Worm (Caenorhabditis elegans) whole organism, L2 larva: ENCODE measurements around the gene nog-1.
A peak's percentile ranks its signal among the peaks of the same experiment; 100 is the strongest.

Source experiments
- C34F6.9 ChIP-seq: fragments of 150-350 bp; optimal IDR thresholded peaks from 2 replicates; lab custom pipeline; 2014; ENCODE audit warnings: missing biosample characterization, missing genetic modification characterization
- F13H6.1 ChIP-seq: sonication (generic microtip); optimal IDR thresholded peaks from 2 replicates; lab custom pipeline; 2016; ENCODE audit warnings: missing genetic modification characterization, missing compliant biosample characterization
- R02D3.7 ChIP-seq: fragments of 150-350 bp; optimal IDR thresholded peaks from 2 replicates; lab custom pipeline; 2014; ENCODE audit warnings: missing biosample characterization, missing genetic modification characterization
- Y55F3AM.14 ChIP-seq: fragments of 200-800 bp; sonication (Bioruptor generic); optimal IDR thresholded peaks from 2 replicates; lab custom pipeline; 2018; ENCODE audit warnings: mild to moderate bottlenecking, missing genetic modification characterization, missing compliant biosample characterization
- ZK546.5 ChIP-seq: sonication (generic microtip); optimal IDR thresholded peaks from 2 replicates; lab custom pipeline; 2017; ENCODE audit warnings: missing biosample characterization, missing genetic modification characterization
- alr-1 ChIP-seq: fragments of 150-350 bp; optimal IDR thresholded peaks from 2 replicates; lab custom pipeline; 2014; ENCODE audit warnings: missing biosample characterization, missing genetic modification characterization
- aly-2 ChIP-seq: fragments of 150-350 bp; optimal IDR thresholded peaks from 2 replicates; lab custom pipeline; 2014; ENCODE audit warnings: missing biosample characterization, missing genetic modification characterization
- ama-1 ChIP-seq: fragments of 150-350 bp; optimal IDR thresholded peaks from 2 replicates; lab custom pipeline; 2018; ENCODE audit warnings: inconsistent platforms
- blmp-1 ChIP-seq: sonication (generic microtip); optimal IDR thresholded peaks from 2 replicates; lab custom pipeline; 2017; ENCODE audit warnings: missing genetic modification characterization, mild to moderate bottlenecking, missing compliant biosample characterization, antibody characterized with exemption, moderate library complexity; ENCODE audit not compliant: insufficient read depth
- ceh-16 ChIP-seq: fragments of 150-350 bp; optimal IDR thresholded peaks from 2 replicates; lab custom pipeline; 2014; ENCODE audit warnings: missing biosample characterization, missing genetic modification characterization
- ceh-82 ChIP-seq: fragments of 150-350 bp; optimal IDR thresholded peaks from 2 replicates; lab custom pipeline; 2014; ENCODE audit warnings: missing biosample characterization, missing genetic modification characterization
- crh-2 ChIP-seq: sonication (generic microtip); optimal IDR thresholded peaks from 2 replicates; lab custom pipeline; 2017; ENCODE audit warnings: missing biosample characterization, missing genetic modification characterization
- egl-27 ChIP-seq: sonication (generic microtip); optimal IDR thresholded peaks from 3 replicates; lab custom pipeline; 2017; ENCODE audit warnings: missing biosample characterization, missing genetic modification reagents, missing genetic modification characterization
- elt-1 ChIP-seq: fragments of 150-350 bp; optimal IDR thresholded peaks from 2 replicates; lab custom pipeline; 2014; ENCODE audit warnings: missing biosample characterization, missing genetic modification characterization
- fos-1 ChIP-seq: fragments of 150-350 bp; optimal IDR thresholded peaks from 2 replicates; lab custom pipeline; 2014; ENCODE audit warnings: missing biosample characterization, missing genetic modification characterization
- gmeb-1 ChIP-seq: fragments of 150-350 bp; optimal IDR thresholded peaks from 2 replicates; lab custom pipeline; 2014; ENCODE audit warnings: missing biosample characterization, missing genetic modification characterization
- lin-11 ChIP-seq: fragments of 150-350 bp; sonication (generic microtip); optimal IDR thresholded peaks from 2 replicates; lab custom pipeline; 2014; ENCODE audit warnings: missing biosample characterization, missing genetic modification characterization, inconsistent platforms, mixed read lengths
- lin-13 ChIP-seq: fragments of 150-350 bp; optimal IDR thresholded peaks from 2 replicates; lab custom pipeline; 2014; ENCODE audit warnings: missing biosample characterization, missing genetic modification reagents, missing genetic modification characterization
- lsy-2 ChIP-seq, 2 experiments: fragments of 150-350 bp in 1 of 2; sonication (generic microtip) in 1 of 2; optimal IDR thresholded peaks; 2 replicates each; lab custom pipeline; 2014 to 2017; ENCODE audit warnings: missing biosample characterization in 2 of 2, missing genetic modification characterization in 2 of 2
- mab-5 ChIP-seq: fragments of 150-350 bp; optimal IDR thresholded peaks from 2 replicates; lab custom pipeline; 2014; ENCODE audit warnings: missing biosample characterization, missing genetic modification characterization
- mbf-1 ChIP-seq: sonication (generic microtip); optimal IDR thresholded peaks from 2 replicates; lab custom pipeline; 2017; ENCODE audit warnings: missing biosample characterization, missing genetic modification characterization
- nhr-10 ChIP-seq: sonication (generic microtip); optimal IDR thresholded peaks from 2 replicates; lab custom pipeline; 2017; ENCODE audit warnings: missing biosample characterization, missing genetic modification characterization
- nhr-11 ChIP-seq: fragments of 150-350 bp; optimal IDR thresholded peaks from 2 replicates; lab custom pipeline; 2014; ENCODE audit warnings: missing biosample characterization, missing genetic modification characterization
- nhr-12 ChIP-seq: fragments of 150-350 bp; optimal IDR thresholded peaks from 2 replicates; lab custom pipeline; 2014; ENCODE audit warnings: missing biosample characterization, missing genetic modification characterization
- nhr-129 ChIP-seq: fragments of 150-350 bp; optimal IDR thresholded peaks from 2 replicates; lab custom pipeline; 2014; ENCODE audit warnings: missing biosample characterization, missing genetic modification characterization
- nhr-21 ChIP-seq: fragments of 150-350 bp; optimal IDR thresholded peaks from 2 replicates; lab custom pipeline; 2014; ENCODE audit warnings: missing biosample characterization, missing genetic modification characterization
- nhr-23 ChIP-seq: fragments of 150-350 bp; optimal IDR thresholded peaks from 2 replicates; lab custom pipeline; 2014; ENCODE audit warnings: missing biosample characterization, missing genetic modification reagents, missing genetic modification characterization
- nhr-237 ChIP-seq: fragments of 150-350 bp; optimal IDR thresholded peaks from 2 replicates; lab custom pipeline; 2014; ENCODE audit warnings: missing biosample characterization, missing genetic modification characterization
- nhr-25 ChIP-seq: fragments of 150-350 bp; sonication (generic microtip); optimal IDR thresholded peaks from 3 replicates; lab custom pipeline; 2014; ENCODE audit warnings: missing biosample characterization, missing genetic modification characterization
- nhr-6 ChIP-seq: fragments of 150-350 bp; optimal IDR thresholded peaks from 2 replicates; lab custom pipeline; 2014; ENCODE audit warnings: missing biosample characterization, missing genetic modification characterization
- nhr-77 ChIP-seq: fragments of 150-350 bp; optimal IDR thresholded peaks from 2 replicates; lab custom pipeline; 2014; ENCODE audit warnings: missing biosample characterization, missing genetic modification characterization
- peb-1 ChIP-seq: fragments of 150-350 bp; optimal IDR thresholded peaks from 2 replicates; lab custom pipeline; 2014; ENCODE audit warnings: missing biosample characterization, missing genetic modification characterization
- sem-4 ChIP-seq: fragments of 150-350 bp; optimal IDR thresholded peaks from 2 replicates; lab custom pipeline; 2014; ENCODE audit warnings: missing biosample characterization, missing genetic modification reagents, missing genetic modification characterization
- skn-1 ChIP-seq: sonication (generic microtip); optimal IDR thresholded peaks from 2 replicates; lab custom pipeline; 2017; ENCODE audit warnings: missing biosample characterization, missing genetic modification characterization
- sma-3 ChIP-seq: sonication (generic microtip); optimal IDR thresholded peaks from 2 replicates; lab custom pipeline; 2016; ENCODE audit warnings: missing genetic modification reagents, missing genetic modification characterization, missing compliant biosample characterization
- sma-9 ChIP-seq, 2 experiments: fragments of 150-350 bp in 1 of 2; sonication (generic microtip) in 1 of 2; optimal IDR thresholded peaks; 2 replicates each; lab custom pipeline; 2014 to 2016; ENCODE audit warnings: missing genetic modification characterization in 2 of 2, mild to moderate bottlenecking in 1 of 2, missing biosample characterization in 1 of 2, missing compliant biosample characterization in 1 of 2, missing genetic modification reagents in 1 of 2, moderate library complexity in 1 of 2
- snpc-4 ChIP-seq: fragments of 150-350 bp; optimal IDR thresholded peaks from 2 replicates; lab custom pipeline; 2014; ENCODE audit warnings: missing biosample characterization, missing genetic modification characterization
- unc-39 ChIP-seq: fragments of 150-350 bp; optimal IDR thresholded peaks from 2 replicates; lab custom pipeline; 2014; ENCODE audit warnings: missing biosample characterization, missing genetic modification characterization
- unc-55 ChIP-seq: fragments of 150-350 bp; sonication (generic microtip); optimal IDR thresholded peaks from 3 replicates; lab custom pipeline; 2014; ENCODE audit warnings: missing biosample characterization, missing genetic modification reagents, missing genetic modification characterization
- zag-1 ChIP-seq: fragments of 150-350 bp; optimal IDR thresholded peaks from 2 replicates; lab custom pipeline; 2014; ENCODE audit warnings: missing biosample characterization, missing genetic modification characterization
- ztf-1 ChIP-seq: fragments of 200-800 bp; sonication (Bioruptor generic); conservative IDR thresholded peaks from 2 replicates; pipeline ENCODE4 v1.3.6; 2022; ENCODE audit warnings: missing genetic modification characterization, missing compliant biosample characterization

Gene nog-1

DNA sequence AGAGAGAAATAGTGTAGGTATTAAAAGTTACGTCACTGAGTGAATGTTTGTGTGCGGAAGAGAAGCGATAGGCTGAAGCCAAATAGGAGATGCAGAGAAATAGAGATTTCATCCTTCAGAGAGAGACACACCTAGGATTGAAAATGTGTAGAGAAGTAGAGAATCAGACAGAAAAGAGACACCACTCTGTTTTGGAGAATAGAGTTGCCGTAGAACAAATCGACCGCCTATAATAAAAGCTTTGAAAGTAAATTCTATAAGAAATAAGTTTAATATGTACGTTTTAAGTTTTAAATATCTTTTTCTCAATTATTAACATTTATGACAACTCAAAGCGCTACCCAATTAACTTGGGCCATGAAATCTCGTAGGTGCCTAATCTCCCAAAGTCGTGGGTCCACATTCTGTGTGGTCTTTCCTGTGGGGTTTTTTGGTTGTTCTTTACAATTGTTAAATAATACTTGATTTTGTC lies 16.8 kb downstream of the nog-1 start, which contains the start of gene T07A9.12:
TSS of gene T07A9.12 (plus strand) at position 448 of the 472 bp plus-strand sequence.
- TF ChIP-seq sma-9 (GFP tag; optimal IDR thresholded peaks at IDR 0.05; lab: Kevin White, UChicago) = peak; percentile 81
- TF ChIP-seq sma-9 (tag; optimal IDR thresholded peaks at IDR 0.05; lab: Kevin White, UChicago) = no peak
- peak; percentile 51 to 86 for TF ChIP-seq lsy-2 (tag; optimal IDR thresholded peaks at IDR 0.05; lab: Kevin White, UChicago)
- no peak for TF ChIP-seq mab-5 (tag; lab: Kevin White, UChicago)
- TF ChIP-seq nhr-21 = peak; percentile 64
- TF ChIP-seq nhr-25 = peak; percentile 79
- TF ChIP-seq nhr-10 = no peak
- peak; percentile 79 for TF ChIP-seq lin-13 (GFP tag; lab: Kevin White, UChicago)
- peak; percentile 77 for TF ChIP-seq unc-55 (GFP tag; lab: Kevin White, UChicago)
- peak; percentile 9 for TF ChIP-seq egl-27
- TF ChIP-seq C34F6.9 (tag; lab: Kevin White, UChicago) = peak; percentile 81
- TF ChIP-seq fos-1 (tag; lab: Kevin White, UChicago) = peak; percentile 77
- TF ChIP-seq gmeb-1 (tag; lab: Kevin White, UChicago) = peak; percentile 41
- peak; percentile 79 for TF ChIP-seq sma-3
- no peak for TF ChIP-seq ztf-1
- no peak for TF ChIP-seq nhr-11
- TF ChIP-seq crh-2 (tag; lab: Kevin White, UChicago) = peak; percentile 91
- peak; percentile 64 for TF ChIP-seq nhr-6 (tag; lab: Kevin White, UChicago)
- peak; percentile 80 for TF ChIP-seq F13H6.1
- no peak for TF ChIP-seq alr-1 (tag; lab: Kevin White, UChicago)
- TF ChIP-seq sem-4 (tag; lab: Kevin White, UChicago) = peak; percentile 47
- TF ChIP-seq nhr-129 (tag; lab: Kevin White, UChicago) = peak; percentile 83
- TF ChIP-seq blmp-1 = peak; percentile 32

DNA sequence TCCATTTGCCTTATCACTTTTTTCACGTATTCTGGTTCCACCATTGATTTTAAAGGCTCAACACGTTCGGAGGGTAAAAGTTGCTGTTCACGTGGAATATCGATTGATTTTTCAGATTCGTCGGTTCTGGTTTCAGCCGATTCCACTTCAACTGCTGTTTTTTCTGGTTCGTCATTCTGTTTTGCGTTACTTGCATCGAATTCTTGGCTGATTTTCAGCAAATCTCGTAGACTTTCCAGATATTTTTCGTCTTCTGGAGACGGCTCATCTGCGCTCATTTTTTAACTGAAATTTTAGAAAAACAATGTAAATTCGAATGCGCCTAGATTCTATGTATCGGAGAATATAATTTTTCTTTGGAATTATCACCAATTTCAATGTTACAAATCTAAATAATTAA lies 26.0 kb downstream of the nog-1 start, which contains the start of gene eri-1:
TSS of gene eri-1 (minus strand) at position 285 of the 400 bp plus-strand sequence.
- no peak for TF ChIP-seq crh-2 (tag; lab: Kevin White, UChicago)
- no peak for TF ChIP-seq ceh-16 (tag; lab: Kevin White, UChicago)
- TF ChIP-seq C34F6.9 (tag; lab: Kevin White, UChicago) = no peak
- TF ChIP-seq nhr-12 (tag; lab: Kevin White, UChicago) = no peak
- no peak for TF ChIP-seq nhr-11
- no peak for TF ChIP-seq unc-55 (GFP tag; lab: Kevin White, UChicago)
- TF ChIP-seq ZK546.5 (tag; lab: Kevin White, UChicago) = no peak
- TF ChIP-seq nhr-25 = no peak
- no peak for TF ChIP-seq aly-2 (tag; lab: Kevin White, UChicago)
- TF ChIP-seq mbf-1 (tag; lab: Kevin White, UChicago) = no peak

DNA sequence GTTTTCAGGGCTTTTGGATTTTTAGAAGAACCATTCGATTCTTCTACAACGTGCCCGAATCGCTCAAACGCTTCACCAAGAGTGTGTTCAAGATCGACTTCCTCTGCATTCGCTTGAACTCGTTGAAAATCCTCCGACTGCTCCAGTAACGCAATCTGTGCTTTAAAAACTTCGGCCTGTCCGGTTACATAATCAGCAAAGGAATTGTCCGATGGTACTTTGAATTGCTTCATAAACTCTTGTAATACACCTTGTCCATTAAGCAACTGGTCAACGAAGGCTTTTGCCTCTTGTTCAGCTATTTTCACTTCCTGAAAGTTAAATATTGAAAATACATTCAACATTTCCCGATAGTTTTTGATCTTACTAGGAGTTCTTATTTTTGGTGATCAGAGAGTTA lies 27.0 kb downstream of the nog-1 start:
- no peak for TF ChIP-seq nhr-21
- TF ChIP-seq nhr-23 (tag; lab: Kevin White, UChicago) = no peak
- TF ChIP-seq nhr-10 = no peak
- no peak for TF ChIP-seq R02D3.7 (tag; lab: Kevin White, UChicago)
- no peak for TF ChIP-seq snpc-4
- TF ChIP-seq skn-1 = no peak
- TF ChIP-seq ztf-1 = no peak
- no peak for TF ChIP-seq nhr-77 (tag; lab: Kevin White, UChicago)

DNA sequence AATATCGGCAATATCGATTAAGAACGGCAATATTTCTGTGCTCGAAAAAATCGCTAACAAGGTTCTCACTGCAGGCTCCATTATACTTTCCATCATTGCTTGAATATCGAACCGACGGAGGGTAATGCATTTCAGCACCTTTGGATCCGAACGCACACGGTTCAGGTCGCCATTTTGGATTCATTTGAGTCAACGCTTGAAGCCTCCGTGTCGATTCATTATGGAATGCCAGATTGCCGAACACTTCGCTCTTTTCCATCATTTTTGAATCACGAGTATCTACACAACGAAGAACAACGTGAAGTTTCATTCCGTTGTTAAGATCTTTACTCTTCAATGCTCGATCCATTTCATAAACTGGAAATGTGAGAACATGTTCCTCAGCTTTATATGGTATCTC lies 28.4 kb downstream of the nog-1 start:
- TF ChIP-seq peb-1 = no peak
- TF ChIP-seq unc-55 (GFP tag; lab: Kevin White, UChicago) = no peak
- no peak for TF ChIP-seq R02D3.7 (tag; lab: Kevin White, UChicago)
- no peak for TF ChIP-seq alr-1 (tag; lab: Kevin White, UChicago)
- no peak for TF ChIP-seq ama-1 (lab: Kevin White, UChicago)
- TF ChIP-seq lin-11 (tag; lab: Kevin White, UChicago) = no peak
- no peak for TF ChIP-seq gmeb-1 (tag; lab: Kevin White, UChicago)
- TF ChIP-seq nhr-12 (tag; lab: Kevin White, UChicago) = no peak
- no peak for TF ChIP-seq zag-1
- TF ChIP-seq ztf-1 = no peak
- no peak for TF ChIP-seq elt-1 (tag; lab: Kevin White, UChicago)
- no peak for TF ChIP-seq aly-2 (tag; lab: Kevin White, UChicago)
- TF ChIP-seq snpc-4 = no peak
- no peak for TF ChIP-seq unc-39
- TF ChIP-seq ceh-82 (tag; lab: Kevin White, UChicago) = no peak
- TF ChIP-seq nhr-237 (tag; lab: Kevin White, UChicago) = no peak
- no peak for TF ChIP-seq Y55F3AM.14 (GFP tag; lab: Kevin White, UChicago)
